Worm (Caenorhabditis elegans) whole organism, L1 larva: ENCODE data around the gene col-131.

Experiments used
- C04F5.9 ChIP-seq: sonication (generic microtip); optimal IDR thresholded peaks from 2 replicates; lab custom pipeline; 2016; ENCODE audit warnings: missing genetic modification characterization, missing compliant biosample characterization
- F16B12.6 ChIP-seq: fragments of 150-350 bp; optimal IDR thresholded peaks from 2 replicates; lab custom pipeline; 2014; ENCODE audit warnings: missing biosample characterization, missing genetic modification characterization
- aha-1 ChIP-seq: fragments of 150-350 bp; optimal IDR thresholded peaks from 2 replicates; lab custom pipeline; 2014; ENCODE audit warnings: missing biosample characterization, missing genetic modification characterization
- alr-1 ChIP-seq: fragments of 200-800 bp; sonication (Bioruptor generic); optimal IDR thresholded peaks from 2 replicates; lab custom pipeline; 2018; ENCODE audit warnings: borderline replicate concordance, mild to moderate bottlenecking, missing genetic modification characterization, missing compliant biosample characterization
- ceh-8 ChIP-seq: fragments of 200-800 bp; sonication (Bioruptor generic); optimal IDR thresholded peaks from 2 replicates; lab custom pipeline; 2018; ENCODE audit warnings: mild to moderate bottlenecking, missing genetic modification characterization, moderate library complexity, missing compliant biosample characterization
- ceh-82 ChIP-seq, 3 experiments: fragments of 150-350 bp in 1 of 3; sonication (generic microtip) in 2 of 3; optimal IDR thresholded peaks; 2 replicates each; lab custom pipeline; 2014 to 2017; ENCODE audit warnings: missing biosample characterization in 3 of 3, missing genetic modification characterization in 3 of 3
- ceh-88 ChIP-seq: fragments of 200-800 bp; sonication (Bioruptor generic); IDR thresholded peaks from 2 replicates; pipeline ENCODE4 v1.3.6; 2022; ENCODE audit warnings: missing genetic modification characterization, missing compliant biosample characterization
- ces-1 ChIP-seq: fragments of 150-350 bp; optimal IDR thresholded peaks from 2 replicates; lab custom pipeline; 2014; ENCODE audit warnings: missing biosample characterization, missing genetic modification reagents, missing genetic modification characterization
- dpl-1 ChIP-seq, 3 experiments: fragments of 150-350 bp in 2 of 3; sonication (generic microtip) in 1 of 3; optimal IDR thresholded peaks; 2 replicates each; lab custom pipeline; 2014 to 2017; ENCODE audit warnings: missing biosample characterization in 3 of 3, missing genetic modification characterization in 3 of 3, missing genetic modification reagents in 3 of 3
- efl-1 ChIP-seq, 4 experiments: fragments of 150-350 bp; optimal IDR thresholded peaks in 3 of 4; peaks in 1 of 4; 1 replicate in 1 of 4; 2 replicates in 3 of 4; lab custom pipeline; 2014; ENCODE audit warnings: missing biosample characterization in 2 of 4, missing genetic modification characterization in 2 of 4, missing genetic modification reagents in 2 of 4
- efl-3 ChIP-seq: fragments of 200-800 bp; sonication (Bioruptor generic); optimal IDR thresholded peaks from 2 replicates; lab custom pipeline; 2018; ENCODE audit warnings: mild to moderate bottlenecking, missing genetic modification characterization, missing compliant biosample characterization
- egl-13 ChIP-seq: sonication (generic microtip); optimal IDR thresholded peaks from 2 replicates; lab custom pipeline; 2016; ENCODE audit warnings: missing genotype, missing genetic modification reagents, missing genetic modification characterization, missing compliant biosample characterization
- egl-27 ChIP-seq, 2 experiments: fragments of 150-350 bp in 1 of 2; sonication (generic microtip); optimal IDR thresholded peaks; 3 replicates each; lab custom pipeline; 2017 to 2018; ENCODE audit warnings: missing biosample characterization in 2 of 2, missing genetic modification characterization in 2 of 2, missing genetic modification reagents in 2 of 2
- elt-2 ChIP-seq: sonication (generic microtip); optimal IDR thresholded peaks from 2 replicates; lab custom pipeline; 2016; ENCODE audit warnings: missing genetic modification characterization, mild to moderate bottlenecking, inconsistent platforms, missing compliant biosample characterization, missing genetic modification reagents
- elt-3 ChIP-seq, 6 experiments: fragments of 150-350 bp in 1 of 6; sonication (generic microtip); optimal IDR thresholded peaks; 2 replicates each; lab custom pipeline; 2017 to 2018; ENCODE audit warnings: missing biosample characterization in 6 of 6, missing genetic modification characterization in 6 of 6, inconsistent platforms in 1 of 6
- fkh-10 ChIP-seq: sonication (generic microtip); optimal IDR thresholded peaks from 2 replicates; lab custom pipeline; 2017; ENCODE audit warnings: missing biosample characterization, missing genetic modification reagents, missing genetic modification characterization
- fkh-4 ChIP-seq: sonication (generic microtip); optimal IDR thresholded peaks from 2 replicates; lab custom pipeline; 2016; ENCODE audit warnings: missing compliant biosample characterization, missing genetic modification characterization, borderline replicate concordance
- grh-1 ChIP-seq: fragments of 200-800 bp; sonication (Bioruptor generic); IDR thresholded peaks from 2 replicates; pipeline ENCODE4 v1.3.6; 2022; ENCODE audit warnings: missing genetic modification reagents, missing genetic modification characterization, missing compliant biosample characterization
- hpl-2 ChIP-seq: fragments of 150-350 bp; optimal IDR thresholded peaks from 2 replicates; lab custom pipeline; 2014; ENCODE audit warnings: missing biosample characterization, missing genetic modification reagents, missing genetic modification characterization
- isw-1 ChIP-seq: fragments of 200-800 bp; sonication (Bioruptor generic); IDR thresholded peaks from 2 replicates; pipeline ENCODE4 v1.3.6; 2022; ENCODE audit warnings: missing genetic modification characterization, missing compliant biosample characterization
- jun-1 ChIP-seq: fragments of 150-350 bp; optimal IDR thresholded peaks from 2 replicates; lab custom pipeline; 2014; ENCODE audit warnings: missing biosample characterization, missing genetic modification reagents, missing genetic modification characterization
- lin-14 ChIP-seq: fragments of 200-800 bp; sonication (Bioruptor generic); optimal IDR thresholded peaks from 2 replicates; lab custom pipeline; 2018; ENCODE audit warnings: mild to moderate bottlenecking, missing genetic modification characterization, moderate library complexity, missing compliant biosample characterization
- lin-15B ChIP-seq: fragments of 150-350 bp; sonication (generic microtip); optimal IDR thresholded peaks from 3 replicates; lab custom pipeline; 2014; ENCODE audit warnings: missing biosample characterization, missing genetic modification characterization
- lin-39 ChIP-seq: fragments of 150-350 bp; optimal IDR thresholded peaks from 2 replicates; lab custom pipeline; 2014; ENCODE audit warnings: missing biosample characterization, missing genetic modification reagents, missing genetic modification characterization
- lsy-2 ChIP-seq, 2 experiments: fragments of 150-350 bp; optimal IDR thresholded peaks; 2 replicates each; lab custom pipeline; 2014; ENCODE audit warnings: missing biosample characterization in 2 of 2, missing genetic modification characterization in 2 of 2
- mep-1 ChIP-seq: fragments of 150-350 bp; optimal IDR thresholded peaks from 2 replicates; lab custom pipeline; 2014; ENCODE audit warnings: missing biosample characterization, missing genetic modification characterization
- nhr-20 ChIP-seq: sonication (generic microtip); optimal IDR thresholded peaks from 2 replicates; lab custom pipeline; 2016; ENCODE audit warnings: mild to moderate bottlenecking, missing genetic modification characterization, missing compliant biosample characterization
- nhr-47 ChIP-seq: sonication (generic microtip); optimal IDR thresholded peaks from 2 replicates; lab custom pipeline; 2016; ENCODE audit warnings: mild to moderate bottlenecking, missing genetic modification characterization, moderate library complexity, missing compliant biosample characterization
- nhr-71 ChIP-seq: sonication (generic microtip); optimal IDR thresholded peaks from 2 replicates; lab custom pipeline; 2016; ENCODE audit warnings: mild to moderate bottlenecking, missing genetic modification characterization, moderate library complexity, missing compliant biosample characterization
- nhr-76 ChIP-seq: sonication (generic microtip); optimal IDR thresholded peaks from 2 replicates; lab custom pipeline; 2017; ENCODE audit warnings: missing biosample characterization, missing genetic modification characterization
- nhr-90 ChIP-seq: sonication (generic microtip); optimal IDR thresholded peaks from 2 replicates; lab custom pipeline; 2016; ENCODE audit warnings: mild to moderate bottlenecking, missing genetic modification characterization, missing compliant biosample characterization; ENCODE audit not compliant: poor library complexity
- pag-3 ChIP-seq: sonication (generic microtip); optimal IDR thresholded peaks from 2 replicates; lab custom pipeline; 2017; ENCODE audit warnings: missing genetic modification characterization, mild to moderate bottlenecking, missing compliant biosample characterization, antibody characterized with exemption, borderline replicate concordance; ENCODE audit not compliant: insufficient read depth
- snpc-4 ChIP-seq: fragments of 150-350 bp; optimal IDR thresholded peaks from 2 replicates; lab custom pipeline; 2014; ENCODE audit warnings: missing biosample characterization, missing genetic modification characterization
- snu-23 ChIP-seq: sonication (generic microtip); optimal IDR thresholded peaks from 2 replicates; lab custom pipeline; 2016; ENCODE audit warnings: missing genetic modification characterization, missing compliant biosample characterization
- sox-4 ChIP-seq: sonication (generic microtip); optimal IDR thresholded peaks from 2 replicates; lab custom pipeline; 2016; ENCODE audit warnings: missing genetic modification characterization, missing compliant biosample characterization
- swsn-7 ChIP-seq: sonication (generic microtip); optimal IDR thresholded peaks from 2 replicates; lab custom pipeline; 2016; ENCODE audit warnings: missing genetic modification characterization, missing compliant biosample characterization
- unc-62 ChIP-seq: fragments of 150-350 bp; optimal IDR thresholded peaks from 2 replicates; lab custom pipeline; 2014; ENCODE audit warnings: missing biosample characterization, missing genetic modification reagents, missing genetic modification characterization
- unc-86 ChIP-seq: sonication (generic microtip); optimal IDR thresholded peaks from 2 replicates; lab custom pipeline; 2016; ENCODE audit warnings: missing genetic modification characterization, missing compliant biosample characterization
- unc-98 ChIP-seq: fragments of 200-800 bp; sonication (Bioruptor generic); IDR thresholded peaks from 2 replicates; pipeline ENCODE4 v1.3.6; 2022; ENCODE audit warnings: missing genetic modification characterization, missing compliant biosample characterization
- vab-15 ChIP-seq: sonication (generic microtip); optimal IDR thresholded peaks from 2 replicates; lab custom pipeline; 2017; ENCODE audit warnings: missing genotype, mild to moderate bottlenecking, missing genetic modification characterization, missing compliant biosample characterization
- xbp-1 ChIP-seq: sonication (generic microtip); optimal IDR thresholded peaks from 2 replicates; lab custom pipeline; 2016; ENCODE audit warnings: missing genetic modification characterization, missing compliant biosample characterization
- zag-1 ChIP-seq: fragments of 150-350 bp; optimal IDR thresholded peaks from 2 replicates; lab custom pipeline; 2014; ENCODE audit warnings: missing biosample characterization, missing genetic modification characterization
- zip-4 ChIP-seq: fragments of 200-800 bp; sonication (Bioruptor generic); optimal IDR thresholded peaks from 2 replicates; lab custom pipeline; 2018; ENCODE audit warnings: mild to moderate bottlenecking, missing genetic modification characterization, moderate library complexity, missing compliant biosample characterization
- ztf-11 ChIP-seq, 2 experiments: sonication (generic microtip); optimal IDR thresholded peaks; 2 replicates each; lab custom pipeline; 2016 to 2017; ENCODE audit warnings: missing genetic modification characterization in 2 of 2, missing biosample characterization in 1 of 2, missing compliant biosample characterization in 1 of 2
- ztf-4 ChIP-seq: fragments of 150-350 bp; optimal IDR thresholded peaks from 2 replicates; lab custom pipeline; 2014; ENCODE audit warnings: missing biosample characterization, missing genetic modification characterization

The col-131 gene

DNA sequence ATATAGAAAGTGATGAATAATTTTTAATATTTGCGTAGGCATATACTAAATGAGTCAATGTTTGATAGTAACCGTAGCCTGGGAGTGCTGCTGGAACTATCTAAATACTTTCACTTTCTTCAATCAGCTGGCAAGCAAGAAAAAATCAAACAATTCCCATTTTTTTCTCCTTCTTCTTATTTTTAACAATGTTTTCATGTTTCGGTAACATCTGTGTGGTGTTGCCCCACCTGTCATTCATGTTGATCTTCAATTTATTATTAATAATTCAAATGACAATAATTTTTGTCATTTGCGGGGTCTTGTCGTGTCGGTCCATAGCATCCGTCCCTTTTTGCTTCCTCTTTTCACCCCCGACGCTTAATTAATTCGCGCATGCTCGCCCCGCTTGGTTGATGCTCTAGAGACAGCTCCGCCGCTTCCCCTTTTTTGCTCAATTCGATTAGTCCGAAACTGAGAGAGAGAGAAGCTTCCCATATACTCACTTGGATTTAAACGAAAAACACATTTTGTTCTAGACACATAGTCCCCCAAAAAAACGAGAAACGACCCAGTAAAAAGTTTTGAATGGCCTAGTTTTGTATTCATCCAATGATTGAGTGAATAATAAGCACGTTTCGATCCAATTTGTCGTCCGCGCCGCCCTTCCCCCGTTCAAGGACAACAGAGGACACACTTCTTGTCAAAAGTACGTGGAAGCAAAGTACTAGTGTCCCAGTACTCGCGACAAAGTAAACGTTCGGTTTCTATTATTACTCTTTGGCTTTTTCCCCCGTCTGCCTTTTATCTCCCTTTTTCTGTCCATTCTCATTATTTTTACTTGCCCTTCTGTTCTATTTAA lies 39.1 kb downstream of the col-131 start (continued):
- TF ChIP-seq egl-27 (tag; optimal IDR thresholded peaks at IDR 0.05; lab: Kevin White, UChicago) (no peak), ceh-8 (GFP tag; lab: Kevin White, UChicago) (no peak), grh-1 (GFP tag; lab: Robert Waterston, UW) (no peak), pag-3 (tag; lab: Kevin White, UChicago) (no peak), xbp-1 (no peak), F16B12.6 (tag; lab: Kevin White, UChicago) (no peak), nhr-90 (no peak), ces-1 (no peak), fkh-4 (no peak), sox-4 (tag; lab: Kevin White, UChicago) (no peak), nhr-71 (peak; percentile 23), nhr-20 (no peak), snu-23 (no peak), unc-62 (GFP tag; lab: Kevin White, UChicago) (no peak), jun-1 (no peak), lin-15B (no peak), ceh-88 (GFP tag; lab: Robert Waterston, UW) (no peak), nhr-76 (tag; lab: Kevin White, UChicago) (no peak), hpl-2 (GFP tag; lab: Kevin White, UChicago) (no peak), efl-3 (GFP tag; lab: Kevin White, UChicago) (no peak), ztf-11 (tag; optimal IDR thresholded peaks at IDR 0.05; lab: Kevin White, UChicago) (peak in 1 of 2 experiments; percentile 15), vab-15 (tag; lab: Kevin White, UChicago) (no peak), zag-1 (tag; lab: Kevin White, UChicago) (no peak), unc-98 (GFP tag; lab: Robert Waterston, UW) (no peak), zip-4 (GFP tag; lab: Kevin White, UChicago) (no peak)

DNA sequence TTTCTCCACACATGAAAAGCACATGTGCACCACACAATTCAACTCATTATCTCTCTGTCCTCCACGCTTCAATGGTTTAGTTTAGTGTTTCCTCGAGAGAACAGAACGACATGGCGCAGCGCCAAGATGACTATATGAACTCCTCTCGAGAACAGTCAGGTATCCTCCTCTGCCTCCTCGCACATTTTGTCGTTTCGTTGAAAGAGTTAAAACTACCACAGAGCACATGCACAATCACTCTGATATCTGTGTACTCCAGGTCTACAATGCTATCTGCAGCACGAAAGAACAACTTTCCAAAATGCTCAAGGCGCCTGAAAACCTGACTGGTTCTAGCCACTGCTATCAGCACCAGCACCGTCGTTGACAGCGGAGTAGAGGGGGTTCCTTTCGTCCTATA lies 40.3 kb downstream of the col-131 start:
- no peak for TF ChIP-seq efl-1 (optimal IDR thresholded peaks at IDR 0.05; lab: Kevin White, UChicago)
- TF ChIP-seq efl-1 (GFP tag; optimal IDR thresholded peaks at IDR 0.05 in 1 of 2; lab: Kevin White, UChicago), result peak in 1 of 2 experiments; percentile 70
- peak; percentile 75 for TF ChIP-seq elt-2 (tag; lab: Kevin White, UChicago)
- no peak for TF ChIP-seq nhr-71
- TF ChIP-seq, all 84 proteins: peak for 2

DNA sequence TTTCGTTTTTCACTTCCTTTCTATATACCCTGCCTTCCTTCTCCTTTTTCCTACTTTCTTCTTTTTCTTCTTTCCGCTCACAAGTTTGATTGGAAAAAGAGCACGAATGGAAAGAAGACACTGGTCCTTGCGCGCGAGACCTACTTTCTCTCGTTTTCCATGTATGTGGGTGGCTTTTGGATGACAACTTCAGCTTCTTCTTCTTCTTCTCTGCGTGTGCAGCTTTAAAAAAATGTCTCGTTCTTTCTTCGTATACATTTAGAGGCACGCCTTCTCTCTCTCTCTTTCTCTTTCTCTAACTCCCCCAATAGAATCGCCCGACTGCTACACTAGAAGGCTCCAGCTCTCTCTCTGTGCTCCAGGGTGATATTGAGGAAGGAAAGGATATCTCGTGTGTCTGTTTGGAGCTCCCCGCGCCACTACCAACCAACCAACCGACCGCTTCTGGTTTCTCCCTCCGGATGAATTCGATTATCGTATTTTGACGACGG lies 41.2 kb downstream of the col-131 start:
- TF ChIP-seq swsn-7 (tag; lab: Kevin White, UChicago) (peak; percentile 44), lsy-2 (tag; optimal IDR thresholded peaks at IDR 0.05; lab: Kevin White, UChicago) (peak in 1 of 2 experiments; percentile 48), elt-2 (tag; lab: Kevin White, UChicago) (no peak), ceh-82 (tag; optimal IDR thresholded peaks at IDR 0.05; lab: Kevin White, UChicago) (peak in 2 of 3 experiments; percentile 8 to 46), egl-13 (peak; percentile 12), unc-86 (peak; percentile 41), efl-1 (optimal IDR thresholded peaks at IDR 0.05; lab: Kevin White, UChicago) (peak; percentile 15 to 18), efl-1 (GFP tag; optimal IDR thresholded peaks at IDR 0.05 in 1 of 2; lab: Kevin White, UChicago) (peak in 1 of 2 experiments; percentile 86), elt-3 (tag; optimal IDR thresholded peaks at IDR 0.05; lab: Kevin White, UChicago) (no peak), mep-1 (no peak), alr-1 (no peak), snpc-4 (tag; lab: Kevin White, UChicago) (no peak), ztf-4 (tag; lab: Kevin White, UChicago) (no peak), lin-14 (GFP tag; lab: Kevin White, UChicago) (peak; percentile 90), nhr-90 (no peak), fkh-10 (GFP tag; lab: Kevin White, UChicago) (peak; percentile 69), nhr-71 (peak; percentile 60), dpl-1 (GFP tag; optimal IDR thresholded peaks at IDR 0.05; lab: Kevin White, UChicago) (peak in 1 of 3 experiments; percentile 24), C04F5.9 (tag; lab: Kevin White, UChicago) (no peak), aha-1 (tag; lab: Kevin White, UChicago) (no peak), nhr-47 (tag; lab: Kevin White, UChicago) (peak; percentile 55), snu-23 (peak; percentile 21), egl-27 (tag; optimal IDR thresholded peaks at IDR 0.05; lab: Kevin White, UChicago) (no peak), isw-1 (0 out of 2 replicates have a peak, but pooled peaks have one; percentile 9), lin-39 (tag; lab: Kevin White, UChicago) (no peak), hpl-2 (GFP tag; lab: Kevin White, UChicago) (no peak)
